Worm (Caenorhabditis elegans) whole organism, young adult: ENCODE data around the gene bbs-5.

Experiments used
- B0035.1 ChIP-seq: sonication (generic microtip); optimal IDR thresholded peaks from 2 replicates; lab custom pipeline; 2016; ENCODE audit warnings: missing genetic modification characterization, mild to moderate bottlenecking, missing compliant biosample characterization, missing genotype, missing genetic modification reagents
- C17E4.6 ChIP-seq: fragments of 200-800 bp; sonication (Bioruptor generic); IDR thresholded peaks from 2 replicates; pipeline ENCODE4 v1.3.6; 2022; ENCODE audit warnings: missing genetic modification reagents, missing genetic modification characterization, missing compliant biosample characterization
- F10E7.11 ChIP-seq: sonication (generic microtip); optimal IDR thresholded peaks from 2 replicates; lab custom pipeline; 2017; ENCODE audit warnings: mild to moderate bottlenecking, missing genetic modification characterization, moderate library complexity, missing compliant biosample characterization
- F22D6.2 ChIP-seq: sonication (generic microtip); optimal IDR thresholded peaks from 2 replicates; lab custom pipeline; 2016; ENCODE audit warnings: mild to moderate bottlenecking, missing genetic modification characterization, missing compliant biosample characterization
- F39B2.1 ChIP-seq: fragments of 200-800 bp; sonication (Bioruptor generic); IDR thresholded peaks from 2 replicates; pipeline ENCODE4 v1.3.6; 2022; ENCODE audit warnings: missing genetic modification reagents, missing genetic modification characterization, missing compliant biosample characterization
- K11D2.4 ChIP-seq: fragments of 200-800 bp; sonication (Bioruptor generic); IDR thresholded peaks from 2 replicates; pipeline ENCODE4 v1.3.6; 2022; ENCODE audit warnings: missing genetic modification reagents, missing genetic modification characterization, missing compliant biosample characterization
- Y56A3A.18 ChIP-seq: fragments of 200-800 bp; sonication (Bioruptor generic); IDR thresholded peaks from 2 replicates; pipeline ENCODE4 v1.3.6; 2022; ENCODE audit warnings: missing genetic modification reagents, missing genetic modification characterization, missing compliant biosample characterization
- Y95B8A.8 ChIP-seq: fragments of 200-800 bp; sonication (Bioruptor generic); IDR thresholded peaks from 2 replicates; pipeline ENCODE4 v1.3.6; 2022; ENCODE audit warnings: missing genetic modification reagents, missing genetic modification characterization, missing compliant biosample characterization
- ZK185.1 ChIP-seq: sonication (generic microtip); optimal IDR thresholded peaks from 2 replicates; lab custom pipeline; 2016; ENCODE audit warnings: mild to moderate bottlenecking, missing genetic modification characterization, missing compliant biosample characterization; ENCODE audit not compliant: poor library complexity, severe bottlenecking
- atf-7 ChIP-seq: sonication (generic microtip); optimal IDR thresholded peaks from 2 replicates; lab custom pipeline; 2017; ENCODE audit warnings: mild to moderate bottlenecking, missing genetic modification characterization, missing compliant biosample characterization
- athp-1 ChIP-seq: sonication (generic microtip); optimal IDR thresholded peaks from 2 replicates; lab custom pipeline; 2017; ENCODE audit warnings: mild to moderate bottlenecking, missing genetic modification characterization, missing compliant biosample characterization
- attf-5 ChIP-seq: fragments of 200-800 bp; sonication (Bioruptor generic); optimal IDR thresholded peaks from 2 replicates; lab custom pipeline; 2018; ENCODE audit warnings: mild to moderate bottlenecking, missing genetic modification characterization, missing compliant biosample characterization
- bed-2 ChIP-seq: fragments of 200-800 bp; sonication (Bioruptor generic); IDR thresholded peaks from 2 replicates; pipeline ENCODE4 v1.3.6; 2022; ENCODE audit warnings: missing genetic modification reagents, missing genetic modification characterization, missing compliant biosample characterization
- cebp-1 ChIP-seq, 2 experiments: fragments of 200-800 bp in 1 of 2; sonication (Bioruptor generic) in 1 of 2; sonication (generic microtip) in 1 of 2; IDR thresholded peaks in 1 of 2; optimal IDR thresholded peaks in 1 of 2; 2 replicates each; pipeline versions ENCODE4 v1.3.6 to Lab custom; 2017 to 2022; ENCODE audit warnings: missing compliant biosample characterization in 2 of 2, missing genetic modification characterization in 2 of 2, mild to moderate bottlenecking in 1 of 2, missing genetic modification reagents in 1 of 2, moderate library complexity in 1 of 2
- chd-7 ChIP-seq: sonication (generic microtip); optimal IDR thresholded peaks from 2 replicates; lab custom pipeline; 2016; ENCODE audit warnings: mild to moderate bottlenecking, missing genetic modification characterization, moderate library complexity, missing compliant biosample characterization
- die-1 ChIP-seq: sonication (generic microtip); optimal IDR thresholded peaks from 2 replicates; lab custom pipeline; 2016; ENCODE audit warnings: missing genotype, mild to moderate bottlenecking, missing genetic modification characterization, missing compliant biosample characterization
- ets-4 ChIP-seq: fragments of 200-800 bp; sonication (Bioruptor generic); optimal IDR thresholded peaks from 2 replicates; lab custom pipeline; 2018; ENCODE audit warnings: mild to moderate bottlenecking, missing genetic modification characterization, missing compliant biosample characterization
- fkh-3 ChIP-seq: sonication (generic microtip); optimal IDR thresholded peaks from 2 replicates; lab custom pipeline; 2016; ENCODE audit warnings: mild to moderate bottlenecking, missing genetic modification characterization, missing compliant biosample characterization
- hlh-12 ChIP-seq: sonication (generic microtip); optimal IDR thresholded peaks from 2 replicates; lab custom pipeline; 2016; ENCODE audit warnings: missing genetic modification characterization, missing compliant biosample characterization
- hlh-26 ChIP-seq: fragments of 200-800 bp; sonication (Bioruptor generic); conservative IDR thresholded peaks from 2 replicates; pipeline ENCODE4 v1.3.6; 2022; ENCODE audit warnings: missing genetic modification reagents, missing genetic modification characterization, missing compliant biosample characterization
- lag-1 ChIP-seq: fragments of 200-800 bp; sonication (Bioruptor generic); IDR thresholded peaks from 2 replicates; pipeline ENCODE4 v1.3.6; 2022; ENCODE audit warnings: missing genetic modification reagents, missing genetic modification characterization, missing compliant biosample characterization
- let-607 ChIP-seq, 2 experiments: fragments of 200-800 bp in 1 of 2; sonication (Bioruptor generic) in 1 of 2; sonication (generic microtip) in 1 of 2; optimal IDR thresholded peaks; 2 replicates each; lab custom pipeline; 2016 to 2018; ENCODE audit warnings: mild to moderate bottlenecking in 2 of 2, missing compliant biosample characterization in 2 of 2, missing genetic modification characterization in 2 of 2, moderate library complexity in 2 of 2, missing genotype in 1 of 2
- lin-40 ChIP-seq: sonication (generic microtip); optimal IDR thresholded peaks from 2 replicates; lab custom pipeline; 2016; ENCODE audit warnings: missing genetic modification characterization, mild to moderate bottlenecking, missing compliant biosample characterization, missing genotype, missing genetic modification reagents
- lin-54 ChIP-seq: fragments of 200-800 bp; sonication (Bioruptor generic); optimal IDR thresholded peaks from 2 replicates; lab custom pipeline; 2018; ENCODE audit warnings: mild to moderate bottlenecking, missing genetic modification characterization, missing compliant biosample characterization
- lsl-1 ChIP-seq: fragments of 200-800 bp; sonication (Bioruptor generic); optimal IDR thresholded peaks from 2 replicates; lab custom pipeline; 2018; ENCODE audit warnings: mild to moderate bottlenecking, missing genetic modification characterization, moderate library complexity, missing compliant biosample characterization
- madf-10 ChIP-seq: sonication (generic microtip); optimal IDR thresholded peaks from 2 replicates; lab custom pipeline; 2016; ENCODE audit warnings: mild to moderate bottlenecking, missing genetic modification characterization, missing compliant biosample characterization
- mcd-1 ChIP-seq: fragments of 200-800 bp; sonication (Bioruptor generic); IDR thresholded peaks from 2 replicates; pipeline ENCODE4 v1.3.6; 2022; ENCODE audit warnings: missing genetic modification reagents, missing genetic modification characterization, missing compliant biosample characterization
- mes-4 ChIP-seq: sonication (generic microtip); optimal IDR thresholded peaks from 2 replicates; lab custom pipeline; 2016; ENCODE audit warnings: missing genotype, missing genetic modification characterization, missing compliant biosample characterization
- nfya-2 ChIP-seq: fragments of 200-800 bp; sonication (Bioruptor generic); IDR thresholded peaks from 2 replicates; pipeline ENCODE4 v1.3.6; 2022; ENCODE audit warnings: missing genetic modification reagents, missing genetic modification characterization, missing compliant biosample characterization
- nhr-179 ChIP-seq: sonication (generic microtip); optimal IDR thresholded peaks from 2 replicates; lab custom pipeline; 2016; ENCODE audit warnings: mild to moderate bottlenecking, missing genetic modification characterization, missing compliant biosample characterization
- nhr-80 ChIP-seq: sonication (generic microtip); optimal IDR thresholded peaks from 2 replicates; lab custom pipeline; 2016; ENCODE audit warnings: missing genetic modification characterization, missing compliant biosample characterization
- pha-4 ChIP-seq: fragments of 150-350 bp; sonication (generic microtip); optimal IDR thresholded peaks from 2 replicates; lab custom pipeline; 2014; ENCODE audit warnings: missing biosample characterization, missing genetic modification reagents, missing genetic modification characterization
- rec-8 ChIP-seq, 2 experiments: sonication (generic microtip); optimal IDR thresholded peaks; 2 replicates each; lab custom pipeline; 2016; ENCODE audit warnings: mild to moderate bottlenecking in 2 of 2, missing genetic modification characterization in 2 of 2, missing genetic modification reagents in 2 of 2, missing genotype in 2 of 2, missing biosample characterization in 1 of 2, missing compliant biosample characterization in 1 of 2, moderate library complexity in 1 of 2
- repo-1 ChIP-seq: sonication (generic microtip); optimal IDR thresholded peaks from 2 replicates; lab custom pipeline; 2017; ENCODE audit warnings: mild to moderate bottlenecking, missing genetic modification characterization, missing compliant biosample characterization
- snpc-3.4 ChIP-seq: sonication (generic microtip); optimal IDR thresholded peaks from 2 replicates; lab custom pipeline; 2017; ENCODE audit warnings: missing genetic modification characterization, mild to moderate bottlenecking, missing compliant biosample characterization, antibody characterized with exemption, moderate library complexity, missing genotype, missing genetic modification reagents
- snpc-4 ChIP-seq, 5 experiments: fragments of 150-350 bp in 1 of 5; sonication (generic microtip) in 4 of 5; optimal IDR thresholded peaks; 2 replicates each; lab custom pipeline; 2014 to 2018; ENCODE audit warnings: missing genetic modification characterization in 5 of 5, missing biosample characterization in 3 of 5, antibody characterized with exemption in 2 of 5, mild to moderate bottlenecking in 2 of 5, missing compliant biosample characterization in 2 of 5, missing genotype in 2 of 5, moderate library complexity in 2 of 5, missing genetic modification reagents in 1 of 5
- somi-1 ChIP-seq: fragments of 200-800 bp; sonication (Bioruptor generic); optimal IDR thresholded peaks from 2 replicates; lab custom pipeline; 2018; ENCODE audit warnings: mild to moderate bottlenecking, missing genetic modification characterization, missing compliant biosample characterization
- tbp1 ChIP-seq: fragments of 200-800 bp; sonication (Bioruptor generic); optimal IDR thresholded peaks from 2 replicates; lab custom pipeline; 2018; ENCODE audit warnings: mild to moderate bottlenecking, missing genetic modification characterization, missing compliant biosample characterization
- tlf-1 ChIP-seq: fragments of 200-800 bp; sonication (Bioruptor generic); optimal IDR thresholded peaks from 2 replicates; lab custom pipeline; 2018; ENCODE audit warnings: mild to moderate bottlenecking, missing genetic modification characterization, missing compliant biosample characterization
- zfh-2 ChIP-seq: fragments of 200-800 bp; sonication (Bioruptor generic); conservative IDR thresholded peaks from 2 replicates; pipeline ENCODE4 v1.3.6; 2022; ENCODE audit warnings: missing genetic modification reagents, missing genetic modification characterization, missing compliant biosample characterization
- ztf-18 ChIP-seq: sonication (generic microtip); optimal IDR thresholded peaks from 2 replicates; lab custom pipeline; 2016; ENCODE audit warnings: missing genotype, mild to moderate bottlenecking, missing genetic modification characterization, missing compliant biosample characterization
- ztf-22 ChIP-seq: fragments of 200-800 bp; sonication (Bioruptor generic); optimal IDR thresholded peaks from 2 replicates; lab custom pipeline; 2018; ENCODE audit warnings: mild to moderate bottlenecking, missing genetic modification characterization, moderate library complexity, missing compliant biosample characterization
- ztf-26 ChIP-seq: sonication (generic microtip); optimal IDR thresholded peaks from 2 replicates; lab custom pipeline; 2017; ENCODE audit warnings: missing genetic modification characterization, missing compliant biosample characterization
- ztf-28 ChIP-seq: fragments of 200-800 bp; sonication (Bioruptor generic); IDR thresholded peaks from 2 replicates; pipeline ENCODE4 v1.3.6; 2022; ENCODE audit warnings: missing genetic modification reagents, missing genetic modification characterization, missing compliant biosample characterization

Gene bbs-5

DNA sequence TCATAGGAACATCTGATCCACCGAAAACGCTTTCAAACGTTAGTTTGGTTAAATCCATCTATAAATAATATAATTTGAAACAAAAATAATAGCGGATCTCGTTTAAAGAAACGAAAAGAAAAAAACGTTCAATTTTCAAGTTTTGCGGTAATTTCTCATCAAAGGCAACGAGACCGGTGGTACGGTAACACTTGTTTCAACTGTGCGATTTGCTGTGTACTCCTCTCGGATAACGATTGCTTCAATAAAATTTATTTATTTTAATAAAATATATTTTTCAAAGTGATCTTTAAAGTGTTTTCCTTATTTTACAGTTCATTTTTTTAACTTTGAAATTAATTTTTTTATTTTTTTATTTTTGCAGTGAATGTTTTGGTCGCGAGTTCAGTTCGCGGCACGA, 43.0 kb downstream of the bbs-5 start, which contains the start of the genes rde-4 and cox-14 (continued):
- no peak for TF ChIP-seq zfh-2 (GFP tag; lab: Robert Waterston, UW)
- no peak for TF ChIP-seq hlh-12 (tag; lab: Kevin White, UChicago)
- TF ChIP-seq nfya-2 (GFP tag; lab: Robert Waterston, UW) = no peak
- TF ChIP-seq athp-1 (tag; lab: Kevin White, UChicago) = no peak
- TF ChIP-seq tbp1 (GFP tag; lab: Kevin White, UChicago) = no peak
- TF ChIP-seq mes-4 (tag; lab: Kevin White, UChicago) = no peak
- no peak for TF ChIP-seq rec-8 (tag; optimal IDR thresholded peaks at IDR 0.05; lab: Kevin White, UChicago)
- peak; percentile 32 for TF ChIP-seq pha-4 (tag; lab: Kevin White, UChicago)
- TF ChIP-seq F10E7.11 (tag; lab: Kevin White, UChicago) = no peak
- TF ChIP-seq bed-2 (GFP tag; lab: Robert Waterston, UW) = no peak
- no peak for TF ChIP-seq Y95B8A.8 (GFP tag; lab: Robert Waterston, UW)
- no peak for TF ChIP-seq somi-1 (GFP tag; lab: Kevin White, UChicago)
- no peak for TF ChIP-seq mcd-1 (GFP tag; lab: Robert Waterston, UW)
- TF ChIP-seq atf-7 (tag; lab: Kevin White, UChicago) = no peak
- TF ChIP-seq lag-1 = no peak
- no peak for TF ChIP-seq repo-1 (tag; lab: Kevin White, UChicago)
- TF ChIP-seq hlh-26 (GFP tag; lab: Robert Waterston, UW) = no peak
- TF ChIP-seq fkh-3 (tag; lab: Kevin White, UChicago) = no peak
- no peak for TF ChIP-seq C17E4.6 (GFP tag; lab: Robert Waterston, UW)
- TF ChIP-seq ets-4 (GFP tag; lab: Kevin White, UChicago) = no peak

DNA sequence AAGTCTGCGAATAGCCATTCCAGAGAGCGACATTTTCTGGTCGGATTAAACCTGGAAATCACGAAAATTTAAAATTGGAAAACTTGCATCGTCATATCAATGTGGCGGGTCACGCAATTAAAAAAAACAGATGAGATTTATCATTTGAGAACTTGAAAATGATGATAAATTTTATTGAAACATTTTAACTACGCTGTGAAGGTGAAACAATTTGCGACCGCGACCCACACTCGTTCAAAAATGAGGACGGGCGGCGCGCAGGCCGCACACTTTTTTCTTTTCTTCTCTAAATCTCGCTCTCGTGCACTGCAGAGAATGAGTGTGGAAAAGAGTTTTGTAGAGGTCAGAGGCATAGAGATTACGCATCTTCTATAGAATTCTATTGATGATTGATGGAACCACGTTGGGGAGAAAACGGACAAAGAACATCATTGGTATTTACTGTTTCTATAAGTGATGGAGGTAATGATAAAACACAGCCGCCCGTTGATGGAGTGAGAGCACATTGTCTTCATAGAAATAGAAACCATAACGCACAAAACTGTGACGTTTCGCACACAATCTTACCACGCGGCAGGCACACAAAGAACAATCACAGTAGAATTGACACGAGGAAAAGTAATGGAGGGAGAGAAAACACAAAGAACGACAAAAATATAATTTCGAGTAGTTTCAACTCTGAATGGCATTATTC, 44.9 kb downstream of the bbs-5 start, which contains the start of gene cts-1:
cts-1 (minus strand) TSS at position 51 of the 694 bp plus-strand sequence.
- TF ChIP-seq cebp-1 (GFP tag; IDR thresholded peaks at IDR 0.05; lab: Robert Waterston, UW) (no peak), cebp-1 (tag; optimal IDR thresholded peaks at IDR 0.05; lab: Kevin White, UChicago) (peak; percentile 73), ztf-22 (GFP tag; lab: Kevin White, UChicago) (peak; percentile 52), Y56A3A.18 (GFP tag; lab: Robert Waterston, UW) (no peak), atf-7 (tag; lab: Kevin White, UChicago) (peak; percentile 80), ztf-26 (tag; lab: Kevin White, UChicago) (peak; percentile 7), tbp1 (GFP tag; lab: Kevin White, UChicago) (peak; percentile 59), athp-1 (tag; lab: Kevin White, UChicago) (peak; percentile 53), ztf-18 (tag; lab: Kevin White, UChicago) (peak; percentile 54), somi-1 (GFP tag; lab: Kevin White, UChicago) (no peak), K11D2.4 (no peak), lin-40 (tag; lab: Kevin White, UChicago) (peak; percentile 73), nhr-80 (tag; lab: Kevin White, UChicago) (peak; percentile 95), chd-7 (peak; percentile 37), ZK185.1 (tag; lab: Kevin White, UChicago) (peak; percentile 63), die-1 (tag; lab: Kevin White, UChicago) (peak; percentile 36), nhr-179 (tag; lab: Kevin White, UChicago) (no peak), snpc-3.4 (tag; lab: Kevin White, UChicago) (peak; percentile 7), F39B2.1 (GFP tag; lab: Robert Waterston, UW) (no peak), F10E7.11 (tag; lab: Kevin White, UChicago) (peak; percentile 32), ztf-28 (GFP tag; lab: Robert Waterston, UW) (no peak), attf-5 (GFP tag; lab: Kevin White, UChicago) (peak; percentile 92), F22D6.2 (tag; lab: Kevin White, UChicago) (peak; percentile 75), lin-54 (GFP tag; lab: Kevin White, UChicago) (peak; percentile 57), madf-10 (tag; lab: Kevin White, UChicago) (peak; percentile 61), let-607 (tag; optimal IDR thresholded peaks at IDR 0.05; lab: Kevin White, UChicago) (peak; percentile 63 to 91), lsl-1 (GFP tag; lab: Kevin White, UChicago) (peak; percentile 39), tlf-1 (GFP tag; lab: Kevin White, UChicago) (peak; percentile 71), snpc-4 (GFP tag; optimal IDR thresholded peaks at IDR 0.05; lab: Kevin White, UChicago) (peak; percentile 60), snpc-4 (tag; optimal IDR thresholded peaks at IDR 0.05; lab: Kevin White, UChicago) (peak in 3 of 4 experiments; percentile 57 to 62 (median 61)), B0035.1 (tag; lab: Kevin White, UChicago) (peak; percentile 49)
